Worm (Caenorhabditis elegans): ENCODE measurements around the gene Y62H9A.12.

- no peak for TF ChIP-seq spr-3 (GFP tag; optimal IDR thresholded peaks at IDR 0.05)
- no peak for TF ChIP-seq ces-1 (GFP tag; optimal IDR thresholded peaks at IDR 0.05)
- no peak for TF ChIP-seq php-3 (GFP tag; IDR thresholded peaks at IDR 0.05)
- no peak for TF ChIP-seq nhr-237 (tag; optimal IDR thresholded peaks at IDR 0.05)
- TF ChIP-seq vab-7 (GFP tag; IDR thresholded peaks at IDR 0.05): no peak
- no peak for TF ChIP-seq lin-15B (tag; optimal IDR thresholded peaks at IDR 0.05)
- no peak for TF ChIP-seq jun-1 (tag; optimal IDR thresholded peaks at IDR 0.05)
- no peak for TF ChIP-seq cey-2 (tag; optimal IDR thresholded peaks at IDR 0.05; ENCODE audit: borderline replicate concordance, insufficient read depth)
- TF ChIP-seq ZK546.5 (tag; optimal IDR thresholded peaks at IDR 0.05): no peak
- no peak for TF ChIP-seq nhr-77 (tag; optimal IDR thresholded peaks at IDR 0.05)
- no peak for TF ChIP-seq snpc-4 (tag; optimal IDR thresholded peaks at IDR 0.05)
- TF ChIP-seq nhr-11 (tag; optimal IDR thresholded peaks at IDR 0.05): no peak
- TF ChIP-seq ztf-11 (tag; optimal IDR thresholded peaks at IDR 0.05): no peak
Measured at ce11 chrX:11882800-11883199, 31.1 kb upstream of the Y62H9A.12 start, which contains the start of the genes Y62H9A.5 and ule-5.
